Fruit fly (Drosophila melanogaster): Measurements from ENCODE around the gene CG33310.

dm6 chr2L:15013523-15013922, 13.2 kb upstream of the CG33310 start:
- TF ChIP-seq CG10669 (GFP tag; optimal IDR thresholded peaks at IDR 0.05) (no peak), CG6276 (GFP tag; optimal IDR thresholded peaks at IDR 0.05) (no peak), CG6808 (GFP tag; optimal IDR thresholded peaks at IDR 0.05) (no peak), Eip93F (GFP tag; optimal IDR thresholded peaks at IDR 0.05) (no peak), Gug (GFP tag; IDR thresholded peaks at IDR 0.05) (no peak), CG8632 (GFP tag; optimal IDR thresholded peaks at IDR 0.05) (no peak), lz (GFP tag; optimal IDR thresholded peaks at IDR 0.05) (no peak), CG7368 (GFP tag; optimal IDR thresholded peaks at IDR 0.05) (no peak), CG16779 (tag; optimal IDR thresholded peaks at IDR 0.05) (no peak), Sox14 (GFP tag; optimal IDR thresholded peaks at IDR 0.05) (no peak), Lpt (GFP tag; optimal IDR thresholded peaks at IDR 0.05) (no peak), achi (GFP tag; optimal IDR thresholded peaks at IDR 0.05) (no peak), CG31627 (GFP tag; optimal IDR thresholded peaks at IDR 0.05) (no peak)

Data from whole organism, prepupa.